Worm (Caenorhabditis elegans) whole organism, L4 larva: ENCODE measurements around the gene Y62E10A.23.

ENCODE experiments used
- F26F4.8 ChIP-seq: fragments of 200-800 bp; sonication (Bioruptor generic); conservative IDR thresholded peaks from 2 replicates; pipeline ENCODE4 v1.3.6; 2022; ENCODE audit warnings: missing genetic modification characterization, missing compliant biosample characterization
- R02D3.7 ChIP-seq: fragments of 150-350 bp; sonication (generic microtip); optimal IDR thresholded peaks from 3 replicates; lab custom pipeline; 2014; ENCODE audit warnings: missing biosample characterization, missing genetic modification characterization
- Y5F2A.4 ChIP-seq: fragments of 200-800 bp; sonication (Bioruptor generic); optimal IDR thresholded peaks from 2 replicates; lab custom pipeline; 2018; ENCODE audit warnings: mild to moderate bottlenecking, missing genetic modification characterization, missing compliant biosample characterization
- aha-1 ChIP-seq: fragments of 150-350 bp; peaks from one replicate; lab custom pipeline; 2014; ENCODE audit warnings: missing biosample characterization, missing genetic modification characterization
- arid-1 ChIP-seq: fragments of 200-800 bp; sonication (Bioruptor generic); conservative IDR thresholded peaks from 2 replicates; pipeline ENCODE4 v1.3.6; 2022; ENCODE audit warnings: missing genetic modification reagents, missing genetic modification characterization, missing compliant biosample characterization
- ceh-32 ChIP-seq: sonication (generic microtip); optimal IDR thresholded peaks from 2 replicates; lab custom pipeline; 2016; ENCODE audit warnings: mild to moderate bottlenecking, missing genetic modification characterization, missing compliant biosample characterization; ENCODE audit not compliant: poor library complexity
- ceh-82 ChIP-seq: sonication (generic microtip); optimal IDR thresholded peaks from 2 replicates; lab custom pipeline; 2017; ENCODE audit warnings: missing biosample characterization, missing genetic modification characterization
- ces-1 ChIP-seq: fragments of 150-350 bp; sonication (generic microtip); optimal IDR thresholded peaks from 4 replicates; lab custom pipeline; 2014; ENCODE audit warnings: missing biosample characterization, missing genetic modification reagents, missing genetic modification characterization
- daf-16 ChIP-seq, 3 experiments: sonication (generic microtip); optimal IDR thresholded peaks; 2 replicates each; lab custom pipeline; 2016 to 2017; ENCODE audit warnings: missing genetic modification characterization in 3 of 3, missing genetic modification reagents in 3 of 3, mild to moderate bottlenecking in 2 of 3, missing compliant biosample characterization in 2 of 3, missing biosample characterization in 1 of 3, moderate library complexity in 1 of 3
- daf-19 ChIP-seq: fragments of 200-800 bp; sonication (Bioruptor generic); conservative IDR thresholded peaks from 2 replicates; pipeline ENCODE4 v1.3.6; 2022; ENCODE audit warnings: missing genetic modification characterization, missing compliant biosample characterization
- dmd-6 ChIP-seq: fragments of 200-800 bp; sonication (Bioruptor generic); IDR thresholded peaks from 2 replicates; pipeline ENCODE4 v1.3.6; 2022; ENCODE audit warnings: missing genetic modification reagents, missing genetic modification characterization, missing compliant biosample characterization
- dve-1 ChIP-seq: sonication (generic microtip); optimal IDR thresholded peaks from 2 replicates; lab custom pipeline; 2017; ENCODE audit warnings: antibody characterized with exemption, mild to moderate bottlenecking, missing genetic modification characterization, missing compliant biosample characterization; ENCODE audit not compliant: insufficient read depth
- egl-27 ChIP-seq: sonication (generic microtip); optimal IDR thresholded peaks from 3 replicates; lab custom pipeline; 2017; ENCODE audit warnings: missing biosample characterization, missing genetic modification reagents, missing genetic modification characterization
- fkh-10 ChIP-seq: fragments of 150-350 bp; optimal IDR thresholded peaks from 2 replicates; lab custom pipeline; 2014; ENCODE audit warnings: missing biosample characterization, missing genetic modification reagents, missing genetic modification characterization
- gei-8 ChIP-seq: fragments of 200-800 bp; sonication (Bioruptor generic); optimal IDR thresholded peaks from 2 replicates; lab custom pipeline; 2018; ENCODE audit warnings: mild to moderate bottlenecking, missing genetic modification characterization, missing compliant biosample characterization
- hif-1 ChIP-seq, 2 experiments: sonication (generic microtip); optimal IDR thresholded peaks; 2 replicates each; lab custom pipeline; 2016 to 2017; ENCODE audit warnings: missing compliant biosample characterization in 2 of 2, missing genetic modification characterization in 2 of 2, missing genetic modification reagents in 2 of 2, missing genotype in 2 of 2, mild to moderate bottlenecking in 1 of 2
- hlh-11 ChIP-seq: fragments of 200-800 bp; sonication (Bioruptor generic); optimal IDR thresholded peaks from 2 replicates; lab custom pipeline; 2018; ENCODE audit warnings: mild to moderate bottlenecking, missing genetic modification characterization, missing compliant biosample characterization
- hlh-30 ChIP-seq: sonication (generic microtip); optimal IDR thresholded peaks from 2 replicates; lab custom pipeline; 2017; ENCODE audit warnings: antibody characterized with exemption, mild to moderate bottlenecking, missing genetic modification characterization, missing compliant biosample characterization; ENCODE audit not compliant: insufficient read depth
- hmg-1.1 ChIP-seq: fragments of 200-800 bp; sonication (Bioruptor generic); IDR thresholded peaks from 2 replicates; pipeline ENCODE4 v1.3.6; 2022; ENCODE audit warnings: missing genetic modification reagents, missing genetic modification characterization, missing compliant biosample characterization
- jun-1 ChIP-seq: fragments of 150-350 bp; optimal IDR thresholded peaks from 2 replicates; lab custom pipeline; 2014; ENCODE audit warnings: missing biosample characterization, missing genetic modification reagents, missing genetic modification characterization
- lim-7 ChIP-seq: fragments of 200-800 bp; sonication (Bioruptor generic); IDR thresholded peaks from 2 replicates; pipeline ENCODE4 v1.3.6; 2022; ENCODE audit warnings: missing genetic modification characterization, missing compliant biosample characterization
- lin-15B ChIP-seq: fragments of 150-350 bp; sonication (generic microtip); optimal IDR thresholded peaks from 3 replicates; lab custom pipeline; 2014; ENCODE audit warnings: missing biosample characterization, missing genetic modification characterization
- lsy-2 ChIP-seq, 2 experiments: fragments of 150-350 bp in 1 of 2; sonication (generic microtip) in 1 of 2; optimal IDR thresholded peaks; 2 replicates each; lab custom pipeline; 2014 to 2017; ENCODE audit warnings: missing biosample characterization in 2 of 2, missing genetic modification characterization in 2 of 2
- mdl-1 ChIP-seq, 2 experiments: fragments of 150-350 bp in 1 of 2; sonication (generic microtip) in 1 of 2; optimal IDR thresholded peaks; 2 replicates each; lab custom pipeline; 2014 to 2017; ENCODE audit warnings: missing biosample characterization in 2 of 2, missing genetic modification characterization in 2 of 2
- mes-2 ChIP-seq: sonication (generic microtip); optimal IDR thresholded peaks from 2 replicates; lab custom pipeline; 2016; ENCODE audit warnings: missing genotype, mild to moderate bottlenecking, missing genetic modification characterization, missing compliant biosample characterization; ENCODE audit not compliant: poor library complexity, severe bottlenecking
- nhr-102 ChIP-seq: sonication (generic microtip); optimal IDR thresholded peaks from 2 replicates; lab custom pipeline; 2016; ENCODE audit warnings: mild to moderate bottlenecking, missing genetic modification characterization, moderate library complexity, missing compliant biosample characterization
- nhr-11 ChIP-seq: fragments of 150-350 bp; optimal IDR thresholded peaks from 2 replicates; lab custom pipeline; 2014; ENCODE audit warnings: missing biosample characterization, missing genetic modification characterization
- nhr-28 ChIP-seq: fragments of 150-350 bp; optimal IDR thresholded peaks from 2 replicates; lab custom pipeline; 2014; ENCODE audit warnings: missing biosample characterization, missing genetic modification characterization
- nhr-48 ChIP-seq: sonication (generic microtip); optimal IDR thresholded peaks from 2 replicates; lab custom pipeline; 2016; ENCODE audit warnings: mild to moderate bottlenecking, missing genetic modification characterization, missing compliant biosample characterization
- nhr-6 ChIP-seq: fragments of 150-350 bp; optimal IDR thresholded peaks from 2 replicates; lab custom pipeline; 2014; ENCODE audit warnings: missing biosample characterization, missing genetic modification characterization
- nhr-77 ChIP-seq: fragments of 150-350 bp; optimal IDR thresholded peaks from 2 replicates; lab custom pipeline; 2014; ENCODE audit warnings: missing biosample characterization, missing genetic modification characterization
- pha-4 ChIP-seq, 2 experiments: fragments of 150-350 bp in 1 of 2; fragments of 200-800 bp in 1 of 2; sonication (Bioruptor generic) in 1 of 2; IDR thresholded peaks in 1 of 2; optimal IDR thresholded peaks in 1 of 2; 2 replicates each; pipeline versions ENCODE4 v1.3.6 to Lab custom; 2014 to 2022; ENCODE audit warnings: missing genetic modification characterization in 2 of 2, missing genetic modification reagents in 2 of 2, missing biosample characterization in 1 of 2, missing compliant biosample characterization in 1 of 2
- php-3 ChIP-seq: fragments of 200-800 bp; sonication (Bioruptor generic); IDR thresholded peaks from 2 replicates; pipeline ENCODE4 v1.3.6; 2022; ENCODE audit warnings: missing genetic modification reagents, missing genetic modification characterization, missing compliant biosample characterization
- pqm-1 ChIP-seq: sonication (generic microtip); optimal IDR thresholded peaks from 2 replicates; lab custom pipeline; 2017; ENCODE audit warnings: missing biosample characterization, missing genetic modification characterization
- set-16 ChIP-seq: fragments of 200-800 bp; sonication (Bioruptor generic); IDR thresholded peaks from 2 replicates; pipeline ENCODE4 v1.3.6; 2022; ENCODE audit warnings: missing genetic modification reagents, missing genetic modification characterization, missing compliant biosample characterization
- skn-1 ChIP-seq: fragments of 150-350 bp; optimal IDR thresholded peaks from 2 replicates; lab custom pipeline; 2014; ENCODE audit warnings: missing biosample characterization, missing genetic modification characterization
- snpc-1.2 ChIP-seq: fragments of 200-800 bp; sonication (Bioruptor generic); IDR thresholded peaks from 2 replicates; pipeline ENCODE4 v1.3.6; 2022; ENCODE audit warnings: missing genetic modification reagents, missing genetic modification characterization, missing compliant biosample characterization
- unc-130 ChIP-seq: sonication (generic microtip); optimal IDR thresholded peaks from 2 replicates; lab custom pipeline; 2016; ENCODE audit warnings: missing genetic modification reagents, missing genetic modification characterization, missing compliant biosample characterization
- unc-39 ChIP-seq: sonication (generic microtip); optimal IDR thresholded peaks from 2 replicates; lab custom pipeline; 2017; ENCODE audit warnings: missing biosample characterization, missing genetic modification characterization
- unc-62 ChIP-seq, 3 experiments: fragments of 150-350 bp in 1 of 3; sonication (generic microtip); optimal IDR thresholded peaks in 2 of 3; peaks in 1 of 3; 1 replicate in 1 of 3; 2 replicates in 2 of 3; lab custom pipeline; 2014 to 2017; ENCODE audit warnings: missing biosample characterization in 3 of 3, missing genetic modification characterization in 3 of 3, missing genetic modification reagents in 3 of 3, missing genotype in 1 of 3
- ztf-7 ChIP-seq: fragments of 150-350 bp; optimal IDR thresholded peaks from 2 replicates; lab custom pipeline; 2014; ENCODE audit warnings: missing biosample characterization, missing genetic modification characterization

The Y62E10A.23 gene

ce11 chrIV:13386043-13386442 is at the start of gene Y62E10A.23, which contains the start of the genes Y62E10A.20 and mdt-9 (continued):
- 0 out of 2 replicates have a peak, but pooled peaks have one; percentile 48 for TF ChIP-seq arid-1 (GFP tag; lab: Robert Waterston, UW)
- TF ChIP-seq nhr-48 (tag; lab: Kevin White, UChicago) = no peak
- no peak for TF ChIP-seq php-3 (GFP tag; lab: Robert Waterston, UW)
- TF ChIP-seq daf-19 = no peak
- peak; percentile 65 for TF ChIP-seq ztf-7
- peak; percentile 19 for TF ChIP-seq nhr-102 (tag; lab: Kevin White, UChicago)
- no peak for TF ChIP-seq dmd-6 (GFP tag; lab: Robert Waterston, UW)
- TF ChIP-seq snpc-1.2 (GFP tag; lab: Robert Waterston, UW) = 0 out of 2 replicates have a peak, but pooled peaks have one; percentile 67
- peak; percentile 7 for TF ChIP-seq lin-15B
- peak; percentile 59 for TF ChIP-seq hmg-1.1 (GFP tag; lab: Robert Waterston, UW)
- peak; percentile 38 for TF ChIP-seq nhr-77 (tag; lab: Kevin White, UChicago)
- no peak for TF ChIP-seq gei-8
- TF ChIP-seq R02D3.7 (tag; lab: Kevin White, UChicago) = no peak

ce11 chrIV:13342555-13342954 is 43.6 kb upstream of the Y62E10A.23 start, which contains the start of gene W02A2.5:
W02A2.5 (plus strand) TSS chrIV:13342855.
- TF ChIP-seq dve-1 (tag; lab: Kevin White, UChicago) = no peak
- TF ChIP-seq lim-7 = no peak
- TF ChIP-seq unc-62 (GFP tag; optimal IDR thresholded peaks at IDR 0.05 in 1 of 2; lab: Kevin White, UChicago) = peak in 1 of 2 experiments; percentile 62
- TF ChIP-seq unc-62 (tag; optimal IDR thresholded peaks at IDR 0.05; lab: Kevin White, UChicago) = no peak
- no peak for TF ChIP-seq unc-39 (tag; lab: Kevin White, UChicago)
- TF ChIP-seq unc-130 (GFP tag; lab: Kevin White, UChicago) = no peak
- no peak for TF ChIP-seq set-16 (GFP tag; lab: Robert Waterston, UW)

- TF ChIP-seq egl-27 (tag; lab: Kevin White, UChicago) = no peak
- no peak for TF ChIP-seq ceh-32 (tag; lab: Kevin White, UChicago)
- peak; percentile 35 for TF ChIP-seq nhr-28 (tag; lab: Kevin White, UChicago)
- no peak for TF ChIP-seq fkh-10
- peak; percentile 40 for TF ChIP-seq aha-1 (tag; lab: Kevin White, UChicago)
- no peak for TF ChIP-seq pha-4 (GFP tag; IDR thresholded peaks at IDR 0.05; lab: Robert Waterston, UW)
- peak; percentile 90 for TF ChIP-seq pha-4 (tag; optimal IDR thresholded peaks at IDR 0.05; lab: Kevin White, UChicago)
- TF ChIP-seq skn-1 (tag; lab: Kevin White, UChicago) = no peak
- peak; percentile 35 for TF ChIP-seq pqm-1 (tag; lab: Kevin White, UChicago)
- TF ChIP-seq hlh-30 (tag; lab: Kevin White, UChicago) = peak; percentile 34
- TF ChIP-seq F26F4.8 (GFP tag; lab: Robert Waterston, UW) = no peak
- TF ChIP-seq dve-1 (tag; lab: Kevin White, UChicago) = peak; percentile 72
- TF ChIP-seq daf-19 = no peak
- TF ChIP-seq nhr-11 (tag; lab: Kevin White, UChicago) = no peak
- no peak for TF ChIP-seq ceh-82
- TF ChIP-seq daf-16 (GFP tag; optimal IDR thresholded peaks at IDR 0.05; lab: Kevin White, UChicago) = no peak
- peak; percentile 40 for TF ChIP-seq daf-16 (tag; optimal IDR thresholded peaks at IDR 0.05; lab: Kevin White, UChicago)
- peak; percentile 76 for TF ChIP-seq nhr-6 (tag; lab: Kevin White, UChicago)
- TF ChIP-seq php-3 (GFP tag; lab: Robert Waterston, UW) = no peak
- TF ChIP-seq hlh-11 (tag; lab: Kevin White, UChicago) = peak; percentile 39
- peak; percentile 54 for TF ChIP-seq dmd-6 (GFP tag; lab: Robert Waterston, UW)
Measured at ce11 chrIV:13346078-13346477, 40.0 kb upstream of the Y62E10A.23 start.

- TF ChIP-seq daf-16 (GFP tag; optimal IDR thresholded peaks at IDR 0.05; lab: Kevin White, UChicago) (no peak), daf-16 (tag; optimal IDR thresholded peaks at IDR 0.05; lab: Kevin White, UChicago) (peak; percentile 95), mdl-1 (tag; optimal IDR thresholded peaks at IDR 0.05; lab: Kevin White, UChicago) (peak in 1 of 2 experiments; percentile 37), dmd-6 (GFP tag; lab: Robert Waterston, UW) (peak; percentile 86), ces-1 (no peak), Y5F2A.4 (no peak), php-3 (GFP tag; lab: Robert Waterston, UW) (0 out of 2 replicates have a peak, but pooled peaks have one; percentile 28), hif-1 (tag; optimal IDR thresholded peaks at IDR 0.05; lab: Kevin White, UChicago) (peak in 1 of 2 experiments; percentile 57), lsy-2 (tag; optimal IDR thresholded peaks at IDR 0.05; lab: Kevin White, UChicago) (peak; percentile 11 to 49), hlh-11 (tag; lab: Kevin White, UChicago) (peak; percentile 52), jun-1 (no peak), nhr-28 (tag; lab: Kevin White, UChicago) (peak; percentile 57), arid-1 (GFP tag; lab: Robert Waterston, UW) (no peak), dve-1 (tag; lab: Kevin White, UChicago) (peak; percentile 72), pqm-1 (tag; lab: Kevin White, UChicago) (peak; percentile 96), nhr-102 (tag; lab: Kevin White, UChicago) (no peak), nhr-48 (tag; lab: Kevin White, UChicago) (peak; percentile 41), nhr-77 (tag; lab: Kevin White, UChicago) (peak; percentile 64), mes-2 (tag; lab: Kevin White, UChicago) (peak; percentile 5)
Measured at ce11 chrIV:13347232-13347715, 38.9 kb upstream of the Y62E10A.23 start, which contains the start of gene W02A2.9. W02A2.9 (plus strand) TSS chrIV:13347665.
